Worm (Caenorhabditis elegans): ENCODE measurements around the gene srb-5.

DNA sequence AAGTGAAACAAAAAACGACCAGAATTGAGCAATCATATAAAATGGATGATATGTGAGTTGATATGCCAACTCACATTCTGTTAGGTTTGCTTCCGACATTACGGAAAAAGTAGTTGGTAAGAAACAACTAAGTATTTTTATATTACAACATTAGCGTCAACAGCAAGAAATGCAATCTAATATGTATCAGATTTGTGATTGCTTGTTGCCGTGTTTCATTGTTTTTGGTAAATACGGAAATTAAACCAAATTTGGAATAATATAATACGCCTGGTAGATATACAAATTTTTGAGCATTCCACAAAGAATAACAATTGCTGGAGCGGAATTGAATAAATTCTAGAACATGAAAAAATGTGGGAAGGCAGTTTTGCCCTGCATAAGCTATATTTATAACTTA lies 8.6 kb downstream of the srb-5 start, which contains the start of gene srb-12:
- TF ChIP-seq tbx-2 (tag; optimal IDR thresholded peaks at IDR 0.05) (no peak), skn-1 (tag; optimal IDR thresholded peaks at IDR 0.05) (no peak), fos-1 (tag; optimal IDR thresholded peaks at IDR 0.05) (no peak), sea-2 (GFP tag; optimal IDR thresholded peaks at IDR 0.05) (no peak), ztf-4 (tag; optimal IDR thresholded peaks at IDR 0.05) (no peak), elt-3 (tag; optimal IDR thresholded peaks at IDR 0.05) (no peak), unc-62 (GFP tag; optimal IDR thresholded peaks at IDR 0.05) (no peak), lin-15B (tag; optimal IDR thresholded peaks at IDR 0.05) (no peak), ama-1 (optimal IDR thresholded peaks at IDR 0.05) (no peak), nhr-25 (tag; optimal IDR thresholded peaks at IDR 0.05) (no peak), pha-4 (tag; optimal IDR thresholded peaks at IDR 0.05) (no peak), snpc-4 (tag; optimal IDR thresholded peaks at IDR 0.05) (no peak), unc-39 (tag; optimal IDR thresholded peaks at IDR 0.05) (no peak), nhr-77 (tag; optimal IDR thresholded peaks at IDR 0.05) (no peak)
